Worm (Caenorhabditis elegans) whole organism, L1 larva: ENCODE measurements around the gene tes-1.

Source experiments
- C16A3.4 ChIP-seq: fragments of 150-350 bp; optimal IDR thresholded peaks from 2 replicates; lab custom pipeline; 2014; ENCODE audit warnings: missing biosample characterization, missing genetic modification characterization
- Y116A8C.19 ChIP-seq: sonication (generic microtip); optimal IDR thresholded peaks from 2 replicates; lab custom pipeline; 2016; ENCODE audit warnings: missing compliant biosample characterization, missing genetic modification characterization, borderline replicate concordance
- aha-1 ChIP-seq: fragments of 150-350 bp; optimal IDR thresholded peaks from 2 replicates; lab custom pipeline; 2014; ENCODE audit warnings: missing biosample characterization, missing genetic modification characterization
- alr-1 ChIP-seq: fragments of 200-800 bp; sonication (Bioruptor generic); optimal IDR thresholded peaks from 2 replicates; lab custom pipeline; 2018; ENCODE audit warnings: borderline replicate concordance, mild to moderate bottlenecking, missing genetic modification characterization, missing compliant biosample characterization
- aly-2 ChIP-seq: fragments of 150-350 bp; optimal IDR thresholded peaks from 2 replicates; lab custom pipeline; 2014; ENCODE audit warnings: missing biosample characterization, missing genetic modification characterization
- ama-1 ChIP-seq: fragments of 150-350 bp; optimal IDR thresholded peaks from 2 replicates; lab custom pipeline; 2014
- blmp-1 ChIP-seq: fragments of 150-350 bp; optimal IDR thresholded peaks from 2 replicates; lab custom pipeline; 2014; ENCODE audit warnings: missing biosample characterization, missing genetic modification characterization
- ceh-82 ChIP-seq, 3 experiments: fragments of 150-350 bp in 1 of 3; sonication (generic microtip) in 2 of 3; optimal IDR thresholded peaks; 2 replicates each; lab custom pipeline; 2014 to 2017; ENCODE audit warnings: missing biosample characterization in 3 of 3, missing genetic modification characterization in 3 of 3
- ces-1 ChIP-seq: fragments of 150-350 bp; optimal IDR thresholded peaks from 2 replicates; lab custom pipeline; 2014; ENCODE audit warnings: missing biosample characterization, missing genetic modification reagents, missing genetic modification characterization
- dpl-1 ChIP-seq, 3 experiments: fragments of 150-350 bp in 2 of 3; sonication (generic microtip) in 1 of 3; optimal IDR thresholded peaks; 2 replicates each; lab custom pipeline; 2014 to 2017; ENCODE audit warnings: missing biosample characterization in 3 of 3, missing genetic modification characterization in 3 of 3, missing genetic modification reagents in 3 of 3
- dsc-1 ChIP-seq: sonication (generic microtip); optimal IDR thresholded peaks from 2 replicates; lab custom pipeline; 2016; ENCODE audit warnings: mild to moderate bottlenecking, missing genetic modification characterization, missing compliant biosample characterization
- efl-1 ChIP-seq, 4 experiments: fragments of 150-350 bp; optimal IDR thresholded peaks in 3 of 4; peaks in 1 of 4; 1 replicate in 1 of 4; 2 replicates in 3 of 4; lab custom pipeline; 2014; ENCODE audit warnings: missing biosample characterization in 2 of 4, missing genetic modification characterization in 2 of 4, missing genetic modification reagents in 2 of 4
- egl-27 ChIP-seq, 2 experiments: fragments of 150-350 bp in 1 of 2; sonication (generic microtip); optimal IDR thresholded peaks; 3 replicates each; lab custom pipeline; 2017 to 2018; ENCODE audit warnings: missing biosample characterization in 2 of 2, missing genetic modification characterization in 2 of 2, missing genetic modification reagents in 2 of 2
- elt-2 ChIP-seq: sonication (generic microtip); optimal IDR thresholded peaks from 2 replicates; lab custom pipeline; 2016; ENCODE audit warnings: missing genetic modification characterization, mild to moderate bottlenecking, inconsistent platforms, missing compliant biosample characterization, missing genetic modification reagents
- ets-5 ChIP-seq: fragments of 200-800 bp; sonication (Bioruptor generic); IDR thresholded peaks from 2 replicates; pipeline ENCODE4 v1.3.6; 2022; ENCODE audit warnings: missing genetic modification characterization, missing compliant biosample characterization
- fkh-8 ChIP-seq: sonication (generic microtip); optimal IDR thresholded peaks from 2 replicates; lab custom pipeline; 2016; ENCODE audit warnings: mild to moderate bottlenecking, missing genetic modification characterization, missing compliant biosample characterization
- fos-1 ChIP-seq: fragments of 150-350 bp; optimal IDR thresholded peaks from 2 replicates; lab custom pipeline; 2014; ENCODE audit warnings: missing biosample characterization, missing genetic modification characterization
- grh-1 ChIP-seq: fragments of 200-800 bp; sonication (Bioruptor generic); IDR thresholded peaks from 2 replicates; pipeline ENCODE4 v1.3.6; 2022; ENCODE audit warnings: missing genetic modification reagents, missing genetic modification characterization, missing compliant biosample characterization
- hlh-17 ChIP-seq: fragments of 200-800 bp; sonication (Bioruptor generic); optimal IDR thresholded peaks from 2 replicates; lab custom pipeline; 2018; ENCODE audit warnings: missing genetic modification characterization, mild to moderate bottlenecking, missing compliant biosample characterization, moderate library complexity, borderline replicate concordance
- hlh-4 ChIP-seq: sonication (generic microtip); optimal IDR thresholded peaks from 2 replicates; lab custom pipeline; 2016; ENCODE audit warnings: mild to moderate bottlenecking, missing genetic modification characterization, missing compliant biosample characterization
- hpl-2 ChIP-seq: fragments of 150-350 bp; optimal IDR thresholded peaks from 2 replicates; lab custom pipeline; 2014; ENCODE audit warnings: missing biosample characterization, missing genetic modification reagents, missing genetic modification characterization
- jun-1 ChIP-seq: fragments of 150-350 bp; optimal IDR thresholded peaks from 2 replicates; lab custom pipeline; 2014; ENCODE audit warnings: missing biosample characterization, missing genetic modification reagents, missing genetic modification characterization
- lin-13 ChIP-seq: fragments of 150-350 bp; optimal IDR thresholded peaks from 2 replicates; lab custom pipeline; 2014; ENCODE audit warnings: missing biosample characterization, missing genetic modification reagents, missing genetic modification characterization
- lin-35 ChIP-seq, 2 experiments: fragments of 150-350 bp; optimal IDR thresholded peaks; 2 replicates each; lab custom pipeline; 2014; ENCODE audit warnings: missing biosample characterization in 2 of 2, missing genetic modification characterization in 2 of 2, missing genetic modification reagents in 2 of 2
- lin-39 ChIP-seq: fragments of 150-350 bp; optimal IDR thresholded peaks from 2 replicates; lab custom pipeline; 2014; ENCODE audit warnings: missing biosample characterization, missing genetic modification reagents, missing genetic modification characterization
- lir-3 ChIP-seq: sonication (generic microtip); optimal IDR thresholded peaks from 2 replicates; lab custom pipeline; 2016; ENCODE audit warnings: mild to moderate bottlenecking, missing genetic modification characterization, moderate library complexity, missing compliant biosample characterization; ENCODE audit not compliant: poor library complexity
- nhr-11 ChIP-seq: fragments of 150-350 bp; optimal IDR thresholded peaks from 2 replicates; lab custom pipeline; 2014; ENCODE audit warnings: missing biosample characterization, missing genetic modification characterization
- nhr-85 ChIP-seq: sonication (generic microtip); peaks from one replicate; lab custom pipeline; 2016; ENCODE audit warnings: missing genetic modification characterization, inconsistent platforms, missing compliant biosample characterization
- nhr-90 ChIP-seq: sonication (generic microtip); optimal IDR thresholded peaks from 2 replicates; lab custom pipeline; 2016; ENCODE audit warnings: mild to moderate bottlenecking, missing genetic modification characterization, missing compliant biosample characterization; ENCODE audit not compliant: poor library complexity
- pax-3 ChIP-seq: fragments of 200-800 bp; sonication (Bioruptor generic); optimal IDR thresholded peaks from 2 replicates; lab custom pipeline; 2018; ENCODE audit warnings: mild to moderate bottlenecking, missing genetic modification characterization, moderate library complexity, missing compliant biosample characterization
- pqm-1 ChIP-seq: sonication (generic microtip); optimal IDR thresholded peaks from 3 replicates; lab custom pipeline; 2017; ENCODE audit warnings: missing biosample characterization, missing genetic modification characterization
- skn-1 ChIP-seq: fragments of 150-350 bp; optimal IDR thresholded peaks from 2 replicates; lab custom pipeline; 2014; ENCODE audit warnings: missing biosample characterization, missing genetic modification characterization
- sox-4 ChIP-seq: sonication (generic microtip); optimal IDR thresholded peaks from 2 replicates; lab custom pipeline; 2016; ENCODE audit warnings: missing genetic modification characterization, missing compliant biosample characterization
- sup-37 ChIP-seq: fragments of 200-800 bp; sonication (Bioruptor generic); optimal IDR thresholded peaks from 2 replicates; lab custom pipeline; 2018; ENCODE audit warnings: mild to moderate bottlenecking, missing genetic modification characterization, missing compliant biosample characterization
- swsn-7 ChIP-seq: sonication (generic microtip); optimal IDR thresholded peaks from 2 replicates; lab custom pipeline; 2016; ENCODE audit warnings: missing genetic modification characterization, missing compliant biosample characterization
- unc-86 ChIP-seq: sonication (generic microtip); optimal IDR thresholded peaks from 2 replicates; lab custom pipeline; 2016; ENCODE audit warnings: missing genetic modification characterization, missing compliant biosample characterization

The tes-1 gene

ce11 chrIV:7477697-7478096, 26.5 kb upstream of the tes-1 start:
- TF ChIP-seq C16A3.4 = no peak
- TF ChIP-seq skn-1 (tag; lab: Kevin White, UChicago) = no peak
- no peak for TF ChIP-seq hlh-17
- no peak for TF ChIP-seq nhr-11 (tag; lab: Kevin White, UChicago)
- no peak for TF ChIP-seq lin-39 (tag; lab: Kevin White, UChicago)
- no peak for TF ChIP-seq nhr-90 (tag; lab: Kevin White, UChicago)
- TF ChIP-seq jun-1 (tag; lab: Kevin White, UChicago) = no peak
- TF ChIP-seq aly-2 = no peak
- TF ChIP-seq lin-13 (GFP tag; lab: Kevin White, UChicago) = no peak
- TF ChIP-seq blmp-1 (tag; lab: Kevin White, UChicago) = no peak
- TF ChIP-seq fkh-8 = no peak
- TF ChIP-seq sox-4 (tag; lab: Kevin White, UChicago) = no peak
- no peak for TF ChIP-seq unc-86 (tag; lab: Kevin White, UChicago)
- TF ChIP-seq nhr-85 (tag; lab: Kevin White, UChicago) = no peak
- TF ChIP-seq ces-1 = no peak
- TF ChIP-seq elt-2 (tag; lab: Kevin White, UChicago) = no peak
- no peak for TF ChIP-seq ets-5 (GFP tag; lab: Robert Waterston, UW)
- TF ChIP-seq grh-1 = no peak

- peak in 1 of 3 experiments; percentile 14 for TF ChIP-seq dpl-1 (GFP tag; optimal IDR thresholded peaks at IDR 0.05; lab: Kevin White, UChicago)
- TF ChIP-seq efl-1 (optimal IDR thresholded peaks at IDR 0.05; lab: Kevin White, UChicago) = peak; percentile 42 to 44
- peak in 1 of 2 experiments; percentile 72 for TF ChIP-seq efl-1 (GFP tag; optimal IDR thresholded peaks at IDR 0.05 in 1 of 2; lab: Kevin White, UChicago)
- peak in 1 of 2 experiments; percentile 15 for TF ChIP-seq lin-35 (GFP tag; optimal IDR thresholded peaks at IDR 0.05; lab: Kevin White, UChicago)
- TF ChIP-seq fos-1 = no peak
Observed at ce11 chrIV:7477197-7477596, 26.0 kb upstream of the tes-1 start, which contains the start of gene pycr-4. Gene pycr-4, minus strand, starts transcription at chrIV:7477297.

ce11 chrIV:7474826-7475225, 23.6 kb upstream of the tes-1 start, which contains the start of gene slc-25A18.2:
Gene slc-25A18.2, plus strand, starts transcription at chrIV:7475041.
- no peak for TF ChIP-seq sup-37 (GFP tag; lab: Kevin White, UChicago)
- TF ChIP-seq efl-1 (optimal IDR thresholded peaks at IDR 0.05; lab: Kevin White, UChicago) = no peak
- TF ChIP-seq efl-1 (GFP tag; optimal IDR thresholded peaks at IDR 0.05 in 1 of 2; lab: Kevin White, UChicago) = peak in 1 of 2 experiments; percentile 62
- TF ChIP-seq pqm-1 (tag; lab: Kevin White, UChicago) = no peak
- no peak for TF ChIP-seq aha-1 (tag; lab: Kevin White, UChicago)
- TF ChIP-seq hlh-4 (tag; lab: Kevin White, UChicago) = no peak

ce11 chrIV:7473159-7473649, 22.0 kb upstream of the tes-1 start, which contains the start of the genes plk-3 and F55G1.6:
Gene plk-3, minus strand, starts transcription at chrIV:7473209.
Gene F55G1.6, plus strand, starts transcription at chrIV:7473517.
- TF ChIP-seq alr-1 (tag; lab: Kevin White, UChicago) (no peak), pax-3 (no peak), nhr-11 (tag; lab: Kevin White, UChicago) (no peak), fos-1 (no peak), swsn-7 (tag; lab: Kevin White, UChicago) (no peak), Y116A8C.19 (no peak), lin-13 (GFP tag; lab: Kevin White, UChicago) (no peak), ceh-82 (tag; optimal IDR thresholded peaks at IDR 0.05; lab: Kevin White, UChicago) (no peak), lir-3 (tag; lab: Kevin White, UChicago) (no peak), pqm-1 (tag; lab: Kevin White, UChicago) (no peak), egl-27 (tag; optimal IDR thresholded peaks at IDR 0.05; lab: Kevin White, UChicago) (no peak), dsc-1 (tag; lab: Kevin White, UChicago) (no peak), hpl-2 (GFP tag; lab: Kevin White, UChicago) (no peak), ama-1 (lab: Kevin White, UChicago) (no peak)
